Worm (Caenorhabditis elegans) whole organism, L1 larva: ENCODE data around the gene lelo-3.

Experiments used
- dpl-1 ChIP-seq, 3 experiments: fragments of 150-350 bp in 2 of 3; sonication (generic microtip) in 1 of 3; optimal IDR thresholded peaks; 2 replicates each; lab custom pipeline; 2014 to 2017; ENCODE audit warnings: missing biosample characterization in 3 of 3, missing genetic modification characterization in 3 of 3, missing genetic modification reagents in 3 of 3
- efl-3 ChIP-seq: fragments of 200-800 bp; sonication (Bioruptor generic); optimal IDR thresholded peaks from 2 replicates; lab custom pipeline; 2018; ENCODE audit warnings: mild to moderate bottlenecking, missing genetic modification characterization, missing compliant biosample characterization
- lin-39 ChIP-seq: fragments of 150-350 bp; optimal IDR thresholded peaks from 2 replicates; lab custom pipeline; 2014; ENCODE audit warnings: missing biosample characterization, missing genetic modification reagents, missing genetic modification characterization
- mab-9 ChIP-seq: fragments of 200-800 bp; sonication (Bioruptor generic); IDR thresholded peaks from 2 replicates; pipeline ENCODE4 v1.3.6; 2022; ENCODE audit warnings: missing genetic modification reagents, missing genetic modification characterization, missing compliant biosample characterization
- nhr-237 ChIP-seq: fragments of 150-350 bp; optimal IDR thresholded peaks from 2 replicates; lab custom pipeline; 2014; ENCODE audit warnings: missing biosample characterization, missing genetic modification characterization
- unc-62 ChIP-seq: fragments of 150-350 bp; optimal IDR thresholded peaks from 2 replicates; lab custom pipeline; 2014; ENCODE audit warnings: missing biosample characterization, missing genetic modification reagents, missing genetic modification characterization
- unc-86 ChIP-seq: sonication (generic microtip); optimal IDR thresholded peaks from 2 replicates; lab custom pipeline; 2016; ENCODE audit warnings: missing genetic modification characterization, missing compliant biosample characterization

DNA sequence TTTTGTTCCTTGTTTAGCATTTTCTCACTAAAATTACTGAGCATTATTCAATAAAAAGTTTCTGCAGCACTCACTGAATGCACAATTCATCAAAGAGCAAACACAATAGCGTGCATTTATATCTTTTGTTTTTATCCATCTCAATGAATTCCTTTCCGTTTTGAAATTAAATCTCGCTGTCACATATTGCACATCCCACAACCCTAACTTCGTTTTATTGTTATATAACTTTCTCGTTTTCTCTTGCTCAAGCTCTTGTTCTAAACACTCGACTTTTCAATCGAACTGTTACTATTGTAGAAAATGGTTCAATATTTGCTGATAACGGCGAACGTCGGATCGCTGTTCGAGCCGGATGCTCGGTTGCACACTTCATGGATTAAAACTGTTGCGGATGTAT lies 8.8 kb upstream of the lelo-3 start, which contains the start of gene ipp-5:
- TF ChIP-seq nhr-237 (tag; lab: Kevin White, UChicago) (no peak), mab-9 (GFP tag; lab: Robert Waterston, UW) (no peak), unc-86 (tag; lab: Kevin White, UChicago) (no peak), efl-3 (GFP tag; lab: Kevin White, UChicago) (no peak), unc-62 (no peak), lin-39 (tag; lab: Kevin White, UChicago) (no peak), dpl-1 (GFP tag; optimal IDR thresholded peaks at IDR 0.05; lab: Kevin White, UChicago) (no peak)
